Worm (Caenorhabditis elegans): ENCODE results near the gene R07E5.17.
A peak's percentile ranks its signal among the peaks of the same experiment; 100 is the strongest.

The R07E5.17 gene

ce11 chrIII:4359900-4360299, 44.3 kb downstream of the R07E5.17 start:
- TF ChIP-seq efl-3 (GFP tag; optimal IDR thresholded peaks at IDR 0.05) (no peak), nhr-28 (tag; optimal IDR thresholded peaks at IDR 0.05) (no peak), nhr-85 (tag) (no peak)

ce11 chrIII:4359208-4359607, 45.0 kb downstream of the R07E5.17 start:
- peak; percentile 40 for TF ChIP-seq rnt-1 (tag; optimal IDR thresholded peaks at IDR 0.05)
- no peak for TF ChIP-seq efl-1 (optimal IDR thresholded peaks at IDR 0.05)
- TF ChIP-seq efl-1 (GFP tag; optimal IDR thresholded peaks at IDR 0.05 in 1 of 2): peak in 1 of 2 experiments; percentile 44
- TF ChIP-seq elt-3 (tag; optimal IDR thresholded peaks at IDR 0.05): no peak
- TF ChIP-seq lin-14 (GFP tag; optimal IDR thresholded peaks at IDR 0.05): peak; percentile 19

ce11 chrIII:4358345-4358744, 45.9 kb downstream of the R07E5.17 start:
- TF ChIP-seq mdl-1 (tag; optimal IDR thresholded peaks at IDR 0.05): peak in 1 of 2 experiments; percentile 7
- TF ChIP-seq rnt-1 (tag; optimal IDR thresholded peaks at IDR 0.05): peak; percentile 64
- TF ChIP-seq unc-130 (tag; optimal IDR thresholded peaks at IDR 0.05): peak; percentile 34
- TF ChIP-seq blmp-1 (tag; optimal IDR thresholded peaks at IDR 0.05): no peak
- no peak for TF ChIP-seq ces-1 (GFP tag; optimal IDR thresholded peaks at IDR 0.05)
- peak in 1 of 2 experiments; percentile 4 for TF ChIP-seq lsy-2 (tag; optimal IDR thresholded peaks at IDR 0.05)
- TF ChIP-seq nhr-71 (tag; optimal IDR thresholded peaks at IDR 0.05): peak; percentile 49

DNA sequence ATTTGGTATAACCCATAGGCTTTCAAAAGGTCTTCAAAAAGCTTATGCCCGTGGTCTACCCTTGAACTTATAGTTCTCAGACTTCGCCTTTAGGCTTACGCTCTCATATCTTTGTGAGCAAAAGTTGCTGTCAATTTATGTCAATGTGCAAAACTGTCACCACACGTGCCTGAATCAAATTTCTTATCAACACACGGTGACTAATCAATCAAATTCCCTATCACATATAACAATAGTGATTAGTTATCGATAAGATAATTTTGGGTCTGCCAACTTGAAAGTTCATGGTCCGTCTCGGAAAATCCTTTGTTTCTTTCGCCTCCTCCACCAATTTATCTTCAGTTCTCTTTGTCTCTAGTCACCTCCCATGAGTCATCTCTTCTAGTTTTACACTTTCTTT, 46.8 kb downstream of the R07E5.17 start:
- TF ChIP-seq zip-4 (GFP tag; optimal IDR thresholded peaks at IDR 0.05) (no peak), pag-3 (tag; optimal IDR thresholded peaks at IDR 0.05; ENCODE audit: borderline replicate concordance, insufficient read depth) (no peak), fkh-4 (tag; optimal IDR thresholded peaks at IDR 0.05; ENCODE audit: borderline replicate concordance) (no peak), jun-1 (tag; optimal IDR thresholded peaks at IDR 0.05) (no peak), Y116A8C.19 (tag; optimal IDR thresholded peaks at IDR 0.05; ENCODE audit: borderline replicate concordance) (no peak), elt-2 (tag; optimal IDR thresholded peaks at IDR 0.05) (peak; percentile 27)

ce11 chrIII:4356384-4356783, 47.9 kb downstream of the R07E5.17 start, which contains the start of gene mnp-1:
Gene mnp-1, plus strand, starts transcription at chrIII:4356594.
- TF ChIP-seq efl-1 (optimal IDR thresholded peaks at IDR 0.05) (no peak), efl-1 (GFP tag; optimal IDR thresholded peaks at IDR 0.05 in 1 of 2) (peak in 1 of 2 experiments; percentile 55), C34B4.2 (tag; optimal IDR thresholded peaks at IDR 0.05) (no peak)

All from whole organism, L1 larva.